Fruit fly (Drosophila melanogaster) whole organism, embryonic: ENCODE data around the gene Pdh.
A peak's percentile ranks its signal among the peaks of the same experiment; 100 is the strongest.

Source experiments
- CG10209 ChIP-seq: fragments of 200-800 bp; sonication (Bioruptor generic); optimal IDR thresholded peaks from 3 replicates; lab custom pipeline; 2017; ENCODE audit warnings: missing biosample characterization, mild to moderate bottlenecking, missing genetic modification characterization, missing genetic modification reagents
- CG10431 ChIP-seq: fragments of 200-800 bp; sonication (Bioruptor generic); optimal IDR thresholded peaks from 3 replicates; lab custom pipeline; 2018; ENCODE audit warnings: missing biosample characterization, mild to moderate bottlenecking, missing genetic modification characterization
- CG10654 ChIP-seq: fragments of 200-800 bp; sonication (Bioruptor generic); optimal IDR thresholded peaks from 2 replicates; lab custom pipeline; 2016; ENCODE audit warnings: missing biosample characterization, missing genetic modification characterization
- CG12071 ChIP-seq: fragments of 200-800 bp; sonication (Bioruptor generic); optimal IDR thresholded peaks from 3 replicates; lab custom pipeline; 2018; ENCODE audit warnings: missing biosample characterization, mild to moderate bottlenecking, missing genetic modification characterization
- CG12236 ChIP-seq: fragments of 200-800 bp; sonication (Bioruptor generic); optimal IDR thresholded peaks from 2 replicates; lab custom pipeline; 2016; ENCODE audit warnings: missing biosample characterization, missing genetic modification characterization
- CG13287 ChIP-seq: fragments of 200-800 bp; sonication (Bioruptor generic); IDR thresholded peaks from 2 replicates; pipeline ENCODE4 v1.3.6; 2022; ENCODE audit warnings: missing biosample characterization, missing genetic modification characterization; ENCODE audit not compliant: partially characterized antibody
- CG13296 ChIP-seq: fragments of 200-800 bp; sonication (Bioruptor generic); optimal IDR thresholded peaks from 3 replicates; lab custom pipeline; 2018; ENCODE audit warnings: missing biosample characterization, mild to moderate bottlenecking, missing genetic modification characterization
- CG15073 ChIP-seq: fragments of 200-800 bp; sonication (Bioruptor generic); optimal IDR thresholded peaks from 2 replicates; lab custom pipeline; 2016; ENCODE audit warnings: missing biosample characterization, missing genetic modification characterization
- CG15479 ChIP-seq: fragments of 200-800 bp; sonication (Bioruptor generic); optimal IDR thresholded peaks from 3 replicates; lab custom pipeline; 2019; ENCODE audit warnings: missing biosample characterization, mild to moderate bottlenecking, missing genetic modification characterization, moderate library complexity
- CG1647 ChIP-seq: fragments of 200-800 bp; sonication (Bioruptor generic); optimal IDR thresholded peaks from 3 replicates; lab custom pipeline; 2016; ENCODE audit warnings: missing biosample characterization, missing genetic modification characterization
- CG17359 ChIP-seq: fragments of 200-800 bp; sonication (Bioruptor generic); optimal IDR thresholded peaks from 3 replicates; lab custom pipeline; 2018; ENCODE audit warnings: missing biosample characterization, mild to moderate bottlenecking, missing genetic modification characterization, moderate library complexity
- CG18619 ChIP-seq: fragments of 200-800 bp; sonication (Bioruptor generic); optimal IDR thresholded peaks from 3 replicates; lab custom pipeline; 2017; ENCODE audit warnings: missing biosample characterization, mild to moderate bottlenecking, missing genetic modification characterization
- CG2712 ChIP-seq: fragments of 200-800 bp; optimal IDR thresholded peaks from 3 replicates; lab custom pipeline; 2019; ENCODE audit warnings: missing biosample characterization, mild to moderate bottlenecking, missing genetic modification characterization, moderate library complexity
- CG30020 ChIP-seq: fragments of 200-800 bp; optimal IDR thresholded peaks from 2 replicates; lab custom pipeline; 2019; ENCODE audit warnings: missing biosample characterization, mild to moderate bottlenecking, missing genetic modification characterization, moderate library complexity
- CG3838 ChIP-seq: fragments of 200-800 bp; sonication (Bioruptor generic); optimal IDR thresholded peaks from 3 replicates; lab custom pipeline; 2016; ENCODE audit warnings: missing biosample characterization, missing genetic modification characterization
- CG3847 ChIP-seq: fragments of 200-800 bp; sonication (Bioruptor generic); IDR thresholded peaks from 2 replicates; pipeline ENCODE4 v1.3.6; 2022; ENCODE audit warnings: missing biosample characterization, missing genetic modification characterization
- CG43689 ChIP-seq: fragments of 200-800 bp; sonication (Bioruptor generic); IDR thresholded peaks from 2 replicates; pipeline ENCODE4 v1.3.6; 2022; ENCODE audit warnings: missing biosample characterization, missing genetic modification characterization
- CG8290 ChIP-seq, 3 experiments: fragments of 200-800 bp; sonication (Bioruptor generic); optimal IDR thresholded peaks; 2 replicates each; lab custom pipeline; 2016 to 2019; ENCODE audit warnings: missing biosample characterization in 3 of 3, missing genetic modification characterization in 3 of 3, mild to moderate bottlenecking in 2 of 3, moderate library complexity in 1 of 3
- CG8359 ChIP-seq: fragments of 200-800 bp; sonication (Bioruptor generic); optimal IDR thresholded peaks from 2 replicates; lab custom pipeline; 2017; ENCODE audit warnings: missing biosample characterization, mild to moderate bottlenecking, missing genetic modification characterization, borderline replicate concordance
- CG9437 ChIP-seq: fragments of 200-800 bp; sonication (Bioruptor generic); optimal IDR thresholded peaks from 2 replicates; lab custom pipeline; 2018; ENCODE audit warnings: missing biosample characterization, mild to moderate bottlenecking, missing genetic modification characterization
- Dfd ChIP-seq, 2 experiments: fragments of >200 bp; optimal IDR thresholded peaks; 2 replicates each; lab custom pipeline; 2017; ENCODE audit warnings: missing biosample characterization in 2 of 2, missing genetic modification characterization in 2 of 2
- H2.0 ChIP-seq: fragments of 200-800 bp; sonication (Bioruptor generic); IDR thresholded peaks from 2 replicates; pipeline ENCODE4 v1.3.6; 2022; ENCODE audit warnings: missing biosample characterization, missing genetic modification characterization
- HLH4C ChIP-seq: fragments of 200-800 bp; sonication (Bioruptor generic); IDR thresholded peaks from 3 replicates; pipeline ENCODE4 v1.3.6; 2022; ENCODE audit warnings: missing biosample characterization, missing genetic modification characterization; ENCODE audit not compliant: partially characterized antibody
- Hsf ChIP-seq: fragments of 200-800 bp; sonication (Bioruptor generic); optimal IDR thresholded peaks from 3 replicates; lab custom pipeline; 2016; ENCODE audit warnings: missing biosample characterization, missing genetic modification characterization
- Jarid2 ChIP-seq: fragments of 200-800 bp; sonication (Bioruptor generic); optimal IDR thresholded peaks from 3 replicates; lab custom pipeline; 2017; ENCODE audit warnings: mild to moderate bottlenecking, missing biosample characterization, missing genetic modification reagents, missing genetic modification characterization
- Mrtf ChIP-seq: fragments of 200-800 bp; sonication (Bioruptor generic); IDR thresholded peaks from 3 replicates; pipeline ENCODE4 v1.3.6; 2022; ENCODE audit warnings: missing biosample characterization, missing genetic modification characterization
- Poxn ChIP-seq: fragments of 200-800 bp; sonication (Bioruptor generic); IDR thresholded peaks from 2 replicates; pipeline ENCODE4 v1.3.6; 2022; ENCODE audit warnings: missing biosample characterization, missing genetic modification characterization
- Rfx ChIP-seq: fragments of 200-800 bp; sonication (Bioruptor generic); IDR thresholded peaks from 2 replicates; pipeline ENCODE4 v1.3.6; 2022; ENCODE audit warnings: missing biosample characterization, missing genetic modification characterization
- az2 ChIP-seq: fragments of 200-800 bp; sonication (Bioruptor generic); optimal IDR thresholded peaks from 3 replicates; lab custom pipeline; 2016; ENCODE audit warnings: missing biosample characterization, missing genetic modification characterization
- bsh ChIP-seq, 2 experiments: fragments of 200-800 bp; sonication (Bioruptor generic); optimal IDR thresholded peaks; 2 replicates each; lab custom pipeline; 2017 to 2018; ENCODE audit warnings: mild to moderate bottlenecking in 2 of 2, missing biosample characterization in 2 of 2, missing genetic modification characterization in 2 of 2, moderate library complexity in 1 of 2
- chif ChIP-seq, 2 experiments: fragments of 200-800 bp; sonication (Bioruptor generic); optimal IDR thresholded peaks; 3 replicates each; lab custom pipeline; 2016; ENCODE audit warnings: missing biosample characterization in 2 of 2, missing genetic modification characterization in 2 of 2
- danr ChIP-seq: fragments of 200-800 bp; sonication (Bioruptor generic); IDR thresholded peaks from 2 replicates; pipeline ENCODE4 v1.3.6; 2022; ENCODE audit warnings: missing biosample characterization, missing genetic modification characterization
- dimm ChIP-seq: fragments of 200-800 bp; sonication (Bioruptor generic); IDR thresholded peaks from 2 replicates; pipeline ENCODE4 v1.3.6; 2022; ENCODE audit warnings: missing biosample characterization, missing genetic modification characterization
- emc ChIP-seq: fragments of 200-800 bp; sonication (Bioruptor generic); optimal IDR thresholded peaks from 2 replicates; lab custom pipeline; 2016; ENCODE audit warnings: missing biosample characterization, missing genetic modification characterization
- gsb-n ChIP-seq: fragments of 200-800 bp; sonication (Bioruptor generic); optimal IDR thresholded peaks from 3 replicates; lab custom pipeline; 2018; ENCODE audit warnings: missing biosample characterization, mild to moderate bottlenecking, missing genetic modification characterization
- hb ChIP-seq: fragments of 200-800 bp; sonication (Bioruptor generic); IDR thresholded peaks from 3 replicates; pipeline ENCODE4 v1.3.6; 2022; ENCODE audit warnings: missing biosample characterization, missing genetic modification characterization; ENCODE audit not compliant: partially characterized antibody
- hbn ChIP-seq: fragments of 200-800 bp; sonication (Bioruptor generic); IDR thresholded peaks from 2 replicates; pipeline ENCODE4 v1.3.6; 2022; ENCODE audit warnings: missing biosample characterization, missing genetic modification characterization; ENCODE audit not compliant: partially characterized antibody
- nerfin-1 ChIP-seq: fragments of 200-800 bp; sonication (Bioruptor generic); optimal IDR thresholded peaks from 3 replicates; lab custom pipeline; 2019; ENCODE audit warnings: missing biosample characterization, mild to moderate bottlenecking, missing genetic modification characterization, moderate library complexity
- nom ChIP-seq: fragments of 200-800 bp; sonication (Bioruptor generic); optimal IDR thresholded peaks from 2 replicates; lab custom pipeline; 2017; ENCODE audit warnings: missing biosample characterization, missing genetic modification characterization, mild to moderate bottlenecking, moderate library complexity, missing genetic modification reagents
- p53 ChIP-seq: fragments of 200-800 bp; sonication (Bioruptor generic); optimal IDR thresholded peaks from 2 replicates; lab custom pipeline; 2016; ENCODE audit warnings: missing biosample characterization, missing genetic modification characterization
- prd ChIP-seq, 3 experiments: fragments of >200 bp in 2 of 3; fragments of 200-800 bp in 1 of 3; sonication (Bioruptor generic) in 1 of 3; optimal IDR thresholded peaks in 2 of 3; IDR thresholded peaks in 1 of 3; 2 replicates in 2 of 3; 3 replicates in 1 of 3; pipeline versions ENCODE4 v1.3.6 to Lab custom; 2017 to 2022; ENCODE audit warnings: missing biosample characterization in 1 of 3, missing genetic modification characterization in 1 of 3
- repo ChIP-seq: fragments of 200-800 bp; sonication (Bioruptor generic); optimal IDR thresholded peaks from 2 replicates; lab custom pipeline; 2016; ENCODE audit warnings: missing biosample characterization, missing genetic modification characterization
- sd ChIP-seq: fragments of 200-800 bp; sonication (Bioruptor generic); optimal IDR thresholded peaks from 3 replicates; lab custom pipeline; 2018; ENCODE audit warnings: missing biosample characterization, mild to moderate bottlenecking, missing genetic modification characterization, moderate library complexity
- ssp ChIP-seq: fragments of 200-800 bp; sonication (Bioruptor generic); IDR thresholded peaks from 2 replicates; pipeline ENCODE4 v1.3.6; 2022; ENCODE audit warnings: missing biosample characterization, missing genetic modification characterization
- tll ChIP-seq, 2 experiments: fragments of 200-800 bp in 1 of 2; fragments of >200 bp in 1 of 2; sonication (Bioruptor generic) in 1 of 2; optimal IDR thresholded peaks; 2 replicates each; lab custom pipeline; 2017 to 2019; ENCODE audit warnings: missing biosample characterization in 2 of 2, missing genetic modification characterization in 2 of 2, mild to moderate bottlenecking in 1 of 2, moderate library complexity in 1 of 2
- tx ChIP-seq: fragments of 200-800 bp; sonication (Bioruptor generic); optimal IDR thresholded peaks from 2 replicates; lab custom pipeline; 2016; ENCODE audit warnings: missing biosample characterization, missing genetic modification characterization
- vfl ChIP-seq: fragments of 200-800 bp; sonication (Bioruptor generic); optimal IDR thresholded peaks from 2 replicates; lab custom pipeline; 2016; ENCODE audit warnings: missing biosample characterization, missing genetic modification characterization
- zfh2 ChIP-seq: fragments of 200-800 bp; sonication (Bioruptor generic); optimal IDR thresholded peaks from 2 replicates; lab custom pipeline; 2016; ENCODE audit warnings: missing biosample characterization, missing genetic modification characterization

Gene Pdh

dm6 chr3L:16328207-16328891 lies 25.7 kb downstream of the Pdh start, which contains the start of gene CG13058 (continued):
- TF ChIP-seq Rfx (GFP tag; lab: Robert Waterston, UW), result 0 out of 2 replicates have a peak, but pooled peaks have one; percentile 31
- TF ChIP-seq H2.0 (GFP tag; lab: Robert Waterston, UW), result peak; percentile 81
- TF ChIP-seq repo (GFP tag; lab: Kevin White, UChicago), result no peak
- TF ChIP-seq CG15073, result no peak
- peak; percentile 42 for TF ChIP-seq zfh2 (GFP tag; lab: Kevin White, UChicago)
- TF ChIP-seq nom (GFP tag; lab: Kevin White, UChicago), result no peak
- no peak for TF ChIP-seq Poxn (GFP tag; lab: Robert Waterston, UW)
- TF ChIP-seq gsb-n (tag; lab: Kevin White, UChicago), result no peak
- peak in 1 of 2 experiments; percentile 3 for TF ChIP-seq bsh (GFP tag; optimal IDR thresholded peaks at IDR 0.05; lab: Kevin White, UChicago)
- no peak for TF ChIP-seq CG2712 (tag; lab: Kevin White, UChicago)
- TF ChIP-seq Jarid2 (GFP tag; lab: Kevin White, UChicago), result no peak
- peak; percentile 8 for TF ChIP-seq sd (tag; lab: Kevin White, UChicago)
- no peak for TF ChIP-seq hbn (GFP tag; lab: Robert Waterston, UW)
- peak; percentile 36 to 44 for TF ChIP-seq chif (GFP tag; optimal IDR thresholded peaks at IDR 0.05; lab: Kevin White, UChicago)
- TF ChIP-seq CG9437 (GFP tag; lab: Kevin White, UChicago), result peak; percentile 50
- TF ChIP-seq hb (GFP tag; lab: Robert Waterston, UW), result no peak
- TF ChIP-seq CG12236, result no peak
- TF ChIP-seq dimm (GFP tag; lab: Robert Waterston, UW), result peak; percentile 23; the same call in 1 of the 2 replicates
- TF ChIP-seq az2 (GFP tag; lab: Kevin White, UChicago), result peak; percentile 42
- TF ChIP-seq CG10209 (GFP tag; lab: Kevin White, UChicago), result peak; percentile 55
- TF ChIP-seq vfl (GFP tag; lab: Kevin White, UChicago), result peak; percentile 14
- peak; percentile 53 for TF ChIP-seq CG17359 (tag; lab: Kevin White, UChicago)
- TF ChIP-seq Hsf (GFP tag; lab: Kevin White, UChicago), result peak; percentile 57
- TF ChIP-seq tx (GFP tag; lab: Kevin White, UChicago), result peak; percentile 72
- TF ChIP-seq CG15479 (GFP tag; lab: Kevin White, UChicago), result no peak
- no peak for TF ChIP-seq CG8290 (GFP tag; optimal IDR thresholded peaks at IDR 0.05; lab: Kevin White, UChicago)
- TF ChIP-seq CG8290 (tag; optimal IDR thresholded peaks at IDR 0.05; lab: Kevin White, UChicago), result peak in 1 of 2 experiments; percentile 81
- no peak for TF ChIP-seq nerfin-1 (tag; lab: Kevin White, UChicago)
- TF ChIP-seq CG10654, result no peak
- peak; percentile 52; the same call in 1 of the 2 replicates for TF ChIP-seq CG43689 (GFP tag; lab: Robert Waterston, UW)
- TF ChIP-seq CG10431 (GFP tag; lab: Kevin White, UChicago), result no peak
- peak; percentile 77 for TF ChIP-seq CG3847 (GFP tag; lab: Robert Waterston, UW)
- no peak for TF ChIP-seq CG13287 (GFP tag; lab: Robert Waterston, UW)
- TF ChIP-seq tll (GFP tag; optimal IDR thresholded peaks at IDR 0.05; lab: Kevin White, UChicago), result no peak
- TF ChIP-seq CG12071 (GFP tag; lab: Kevin White, UChicago), result peak; percentile 56
- no peak for TF ChIP-seq p53
- TF ChIP-seq Dfd (GFP tag; optimal IDR thresholded peaks at IDR 0.05; lab: Kevin White, UChicago), result no peak
- TF ChIP-seq CG30020 (tag; lab: Kevin White, UChicago), result no peak
- no peak for TF ChIP-seq Mrtf (GFP tag; lab: Robert Waterston, UW)
- TF ChIP-seq CG18619 (GFP tag; lab: Kevin White, UChicago), result peak; percentile 61
- no peak for TF ChIP-seq HLH4C (GFP tag; lab: Robert Waterston, UW)
- peak; percentile 44 for TF ChIP-seq CG1647 (GFP tag; lab: Kevin White, UChicago)
- TF ChIP-seq danr (GFP tag; lab: Robert Waterston, UW), result no peak
- TF ChIP-seq prd (optimal IDR thresholded peaks at IDR 0.05; lab: Kevin White, UChicago), result no peak
- no peak; the same call in 2 of the 3 replicates for TF ChIP-seq prd (GFP tag; IDR thresholded peaks at IDR 0.05; lab: Robert Waterston, UW)
- peak; percentile 18 for TF ChIP-seq CG3838 (GFP tag; lab: Kevin White, UChicago)
- peak; percentile 72 for TF ChIP-seq CG13296 (GFP tag; lab: Kevin White, UChicago)
- no peak for TF ChIP-seq CG8359
- no peak for TF ChIP-seq ssp
- no peak for TF ChIP-seq emc (GFP tag; lab: Kevin White, UChicago)
